Worm (Caenorhabditis elegans) whole organism, late embryonic: ENCODE results near the gene srm-2.
A peak's percentile ranks its signal among the peaks of the same experiment; 100 is the strongest.

Experiments used
- C38D4.7 ChIP-seq: fragments of 200-800 bp; sonication (Bioruptor generic); optimal IDR thresholded peaks from 2 replicates; lab custom pipeline; 2018; ENCODE audit warnings: mild to moderate bottlenecking, missing genetic modification characterization, moderate library complexity, missing compliant biosample characterization
- K02D7.2 ChIP-seq: sonication (generic microtip); optimal IDR thresholded peaks from 2 replicates; lab custom pipeline; 2017; ENCODE audit warnings: mild to moderate bottlenecking, missing genetic modification characterization, missing compliant biosample characterization
- K09A11.1 ChIP-seq: sonication (generic microtip); optimal IDR thresholded peaks from 2 replicates; lab custom pipeline; 2017; ENCODE audit warnings: antibody characterized with exemption, mild to moderate bottlenecking, missing genetic modification characterization, missing compliant biosample characterization; ENCODE audit not compliant: insufficient read depth
- ama-1 ChIP-seq: fragments of 150-350 bp; optimal IDR thresholded peaks from 2 replicates; lab custom pipeline; 2014
- ceh-18 ChIP-seq: sonication (generic microtip); optimal IDR thresholded peaks from 2 replicates; lab custom pipeline; 2016; ENCODE audit warnings: missing genetic modification characterization, missing compliant biosample characterization
- ceh-19 ChIP-seq: fragments of 200-800 bp; sonication (Bioruptor generic); optimal IDR thresholded peaks from 2 replicates; lab custom pipeline; 2018; ENCODE audit warnings: mild to moderate bottlenecking, missing genetic modification characterization, missing compliant biosample characterization
- ceh-22 ChIP-seq: sonication (generic microtip); optimal IDR thresholded peaks from 2 replicates; lab custom pipeline; 2017; ENCODE audit warnings: missing biosample characterization, missing genetic modification characterization
- ceh-24 ChIP-seq: sonication (generic microtip); optimal IDR thresholded peaks from 2 replicates; lab custom pipeline; 2016; ENCODE audit warnings: mild to moderate bottlenecking, missing genetic modification characterization, missing compliant biosample characterization
- ceh-34 ChIP-seq: sonication (generic microtip); optimal IDR thresholded peaks from 2 replicates; lab custom pipeline; 2016; ENCODE audit warnings: mild to moderate bottlenecking, missing genetic modification characterization, missing compliant biosample characterization
- ceh-45 ChIP-seq: fragments of 200-800 bp; sonication (Bioruptor generic); IDR thresholded peaks from 2 replicates; pipeline ENCODE4 v1.3.6; 2022; ENCODE audit warnings: missing genetic modification reagents, missing genetic modification characterization, missing compliant biosample characterization
- ceh-48 ChIP-seq: sonication (generic microtip); optimal IDR thresholded peaks from 2 replicates; lab custom pipeline; 2016; ENCODE audit warnings: missing genetic modification characterization, inconsistent platforms, missing compliant biosample characterization
- ceh-6 ChIP-seq: fragments of 200-800 bp; sonication (Bioruptor generic); optimal IDR thresholded peaks from 2 replicates; lab custom pipeline; 2018; ENCODE audit warnings: mild to moderate bottlenecking, missing genetic modification characterization, missing compliant biosample characterization
- che-1 ChIP-seq: sonication (generic microtip); optimal IDR thresholded peaks from 2 replicates; lab custom pipeline; 2016; ENCODE audit warnings: mild to moderate bottlenecking, missing genetic modification characterization, missing compliant biosample characterization
- elt-2 ChIP-seq: sonication (generic microtip); optimal IDR thresholded peaks from 2 replicates; lab custom pipeline; 2016; ENCODE audit warnings: missing genetic modification reagents, missing genetic modification characterization, missing compliant biosample characterization
- ets-4 ChIP-seq: sonication (generic microtip); optimal IDR thresholded peaks from 2 replicates; lab custom pipeline; 2016; ENCODE audit warnings: missing genetic modification characterization, missing compliant biosample characterization
- fax-1 ChIP-seq: sonication (generic microtip); optimal IDR thresholded peaks from 2 replicates; lab custom pipeline; 2016; ENCODE audit warnings: missing genotype, missing genetic modification characterization, missing compliant biosample characterization
- gmeb-2 ChIP-seq: sonication (generic microtip); optimal IDR thresholded peaks from 2 replicates; lab custom pipeline; 2016; ENCODE audit warnings: missing genetic modification characterization, inconsistent platforms, missing compliant biosample characterization
- hlh-15 ChIP-seq: sonication (generic microtip); optimal IDR thresholded peaks from 2 replicates; lab custom pipeline; 2016; ENCODE audit warnings: missing genetic modification characterization, missing compliant biosample characterization
- hlh-6 ChIP-seq: sonication (generic microtip); optimal IDR thresholded peaks from 2 replicates; lab custom pipeline; 2016; ENCODE audit warnings: missing genotype, missing genetic modification characterization, missing compliant biosample characterization
- lim-6 ChIP-seq: sonication (generic microtip); optimal IDR thresholded peaks from 2 replicates; lab custom pipeline; 2016; ENCODE audit warnings: missing genetic modification characterization, missing compliant biosample characterization
- lin-11 ChIP-seq: fragments of 200-800 bp; sonication (Bioruptor generic); optimal IDR thresholded peaks from 2 replicates; lab custom pipeline; 2018; ENCODE audit warnings: mild to moderate bottlenecking, missing genetic modification characterization, missing compliant biosample characterization
- madf-2 ChIP-seq: sonication (generic microtip); optimal IDR thresholded peaks from 2 replicates; lab custom pipeline; 2017; ENCODE audit warnings: missing genetic modification characterization, missing compliant biosample characterization
- nfya-1 ChIP-seq: sonication (generic microtip); optimal IDR thresholded peaks from 2 replicates; lab custom pipeline; 2017; ENCODE audit warnings: missing genetic modification characterization, mild to moderate bottlenecking, missing compliant biosample characterization, antibody characterized with exemption, moderate library complexity
- nhr-232 ChIP-seq: sonication (generic microtip); optimal IDR thresholded peaks from 2 replicates; lab custom pipeline; 2016; ENCODE audit warnings: missing genetic modification characterization, missing compliant biosample characterization
- odd-2 ChIP-seq: sonication (generic microtip); optimal IDR thresholded peaks from 2 replicates; lab custom pipeline; 2017; ENCODE audit warnings: antibody characterized with exemption, mild to moderate bottlenecking, missing genetic modification characterization, missing compliant biosample characterization
- pag-3 ChIP-seq: sonication (generic microtip); optimal IDR thresholded peaks from 2 replicates; lab custom pipeline; 2016; ENCODE audit warnings: missing compliant biosample characterization, missing genetic modification characterization, borderline replicate concordance
- pat-9 ChIP-seq: fragments of 200-800 bp; sonication (Bioruptor generic); optimal IDR thresholded peaks from 2 replicates; lab custom pipeline; 2018; ENCODE audit warnings: mild to moderate bottlenecking, missing genetic modification characterization, moderate library complexity, missing compliant biosample characterization
- pax-1 ChIP-seq: fragments of 150-350 bp; optimal IDR thresholded peaks from 2 replicates; lab custom pipeline; 2014; ENCODE audit warnings: missing biosample characterization, missing genetic modification characterization
- pha-2 ChIP-seq: sonication (generic microtip); optimal IDR thresholded peaks from 2 replicates; lab custom pipeline; 2017; ENCODE audit warnings: mild to moderate bottlenecking, missing genetic modification characterization, missing compliant biosample characterization
- pha-4 ChIP-seq: fragments of 150-350 bp; optimal IDR thresholded peaks from 2 replicates; lab custom pipeline; 2018; ENCODE audit warnings: missing biosample characterization, missing genetic modification reagents, missing genetic modification characterization
- pqm-1 ChIP-seq: sonication (generic microtip); optimal IDR thresholded peaks from 2 replicates; lab custom pipeline; 2016; ENCODE audit warnings: missing genetic modification characterization, missing compliant biosample characterization
- pros-1 ChIP-seq: fragments of 150-350 bp; optimal IDR thresholded peaks from 2 replicates; lab custom pipeline; 2014; ENCODE audit warnings: missing biosample characterization, missing genetic modification reagents, missing genetic modification characterization
- ref-2 ChIP-seq: sonication (generic microtip); optimal IDR thresholded peaks from 2 replicates; lab custom pipeline; 2016; ENCODE audit warnings: missing genetic modification characterization, missing compliant biosample characterization
- rnt-1 ChIP-seq: sonication (generic microtip); optimal IDR thresholded peaks from 2 replicates; lab custom pipeline; 2016; ENCODE audit warnings: missing genetic modification characterization, missing compliant biosample characterization
- sox-4 ChIP-seq: sonication (generic microtip); optimal IDR thresholded peaks from 2 replicates; lab custom pipeline; 2017; ENCODE audit warnings: mild to moderate bottlenecking, missing genetic modification characterization, inconsistent platforms, missing compliant biosample characterization
- ttx-3 ChIP-seq: sonication (generic microtip); optimal IDR thresholded peaks from 2 replicates; lab custom pipeline; 2016; ENCODE audit warnings: missing genetic modification reagents, missing genetic modification characterization, missing compliant biosample characterization
- unc-42 ChIP-seq: sonication (generic microtip); optimal IDR thresholded peaks from 2 replicates; lab custom pipeline; 2016; ENCODE audit warnings: missing genotype, missing genetic modification characterization, missing compliant biosample characterization
- unc-86 ChIP-seq: sonication (generic microtip); optimal IDR thresholded peaks from 2 replicates; lab custom pipeline; 2016; ENCODE audit warnings: missing genetic modification characterization, missing compliant biosample characterization

srm-2 gene

ce11 chrIV:5037489-5037888 is 29.0 kb downstream of the srm-2 start, which contains the start of gene C09B9.1:
C09B9.1 (plus strand) TSS chrIV:5037789.
- no peak for TF ChIP-seq hlh-15 (tag; lab: Kevin White, UChicago)
- TF ChIP-seq, all 69 proteins: peak for 0

ce11 chrIV:5038744-5039143 is 30.3 kb downstream of the srm-2 start:
- no peak for TF ChIP-seq ceh-34 (tag; lab: Kevin White, UChicago)
- no peak for TF ChIP-seq madf-2
- TF ChIP-seq sox-4 (tag; lab: Kevin White, UChicago): peak; percentile 29
- peak; percentile 32 for TF ChIP-seq nhr-232 (tag; lab: Kevin White, UChicago)
- no peak for TF ChIP-seq K09A11.1 (tag; lab: Kevin White, UChicago)
- TF ChIP-seq pqm-1 (tag; lab: Kevin White, UChicago): no peak
- no peak for TF ChIP-seq odd-2 (tag; lab: Kevin White, UChicago)
- peak; percentile 23 for TF ChIP-seq pat-9 (tag; lab: Kevin White, UChicago)
- TF ChIP-seq unc-42 (tag; lab: Kevin White, UChicago): no peak
- TF ChIP-seq che-1 (tag; lab: Kevin White, UChicago): peak; percentile 39
- TF ChIP-seq ceh-24 (tag; lab: Kevin White, UChicago): no peak
- TF ChIP-seq pros-1 (tag; lab: Kevin White, UChicago): no peak
- 0 out of 2 replicates have a peak, but pooled peaks have one; percentile 8 for TF ChIP-seq ceh-45 (GFP tag; lab: Robert Waterston, UW)
- peak; percentile 38 for TF ChIP-seq gmeb-2
- no peak for TF ChIP-seq fax-1
- no peak for TF ChIP-seq rnt-1 (tag; lab: Kevin White, UChicago)
- TF ChIP-seq ceh-6 (GFP tag; lab: Kevin White, UChicago): peak; percentile 21
- no peak for TF ChIP-seq pha-2 (tag; lab: Kevin White, UChicago)
- peak; percentile 3 for TF ChIP-seq lin-11 (tag; lab: Kevin White, UChicago)
- TF ChIP-seq ets-4 (tag; lab: Kevin White, UChicago): no peak
- no peak for TF ChIP-seq ceh-22 (tag; lab: Kevin White, UChicago)
- no peak for TF ChIP-seq ceh-48
- TF ChIP-seq ttx-3 (tag; lab: Kevin White, UChicago): peak; percentile 39
- no peak for TF ChIP-seq ceh-19 (GFP tag; lab: Kevin White, UChicago)
- TF ChIP-seq unc-86 (tag; lab: Kevin White, UChicago): no peak
- TF ChIP-seq ref-2: no peak
- TF ChIP-seq hlh-6 (tag; lab: Kevin White, UChicago): no peak
- TF ChIP-seq C38D4.7 (GFP tag; lab: Kevin White, UChicago): peak; percentile 26
- no peak for TF ChIP-seq ama-1
- TF ChIP-seq pha-4: no peak
- peak; percentile 3 for TF ChIP-seq nfya-1 (tag; lab: Kevin White, UChicago)

- TF ChIP-seq lim-6 (tag; lab: Kevin White, UChicago) (no peak), rnt-1 (tag; lab: Kevin White, UChicago) (no peak), ama-1 (no peak), K02D7.2 (tag; lab: Kevin White, UChicago) (no peak), nhr-232 (tag; lab: Kevin White, UChicago) (no peak), elt-2 (tag; lab: Kevin White, UChicago) (no peak), ceh-22 (tag; lab: Kevin White, UChicago) (no peak), ceh-18 (no peak), pag-3 (no peak), hlh-15 (tag; lab: Kevin White, UChicago) (no peak), ttx-3 (tag; lab: Kevin White, UChicago) (no peak), C38D4.7 (GFP tag; lab: Kevin White, UChicago) (no peak), pax-1 (no peak), ceh-19 (GFP tag; lab: Kevin White, UChicago) (no peak), pqm-1 (tag; lab: Kevin White, UChicago) (no peak)
Measured at ce11 chrIV:5045389-5045788, 36.9 kb downstream of the srm-2 start, which contains the start of gene hot-9. hot-9 (minus strand) TSS chrIV:5045489.
